Fruit fly (Drosophila melanogaster) whole organism, embryonic: ENCODE measurements around the gene Epp.
A peak's percentile ranks its signal among the peaks of the same experiment; 100 is the strongest.

ENCODE experiments used
- CG10431 ChIP-seq: fragments of 200-800 bp; sonication (Bioruptor generic); optimal IDR thresholded peaks from 3 replicates; lab custom pipeline; 2018; ENCODE audit warnings: missing biosample characterization, mild to moderate bottlenecking, missing genetic modification characterization
- CG10462 ChIP-seq: fragments of 200-800 bp; sonication (Bioruptor generic); optimal IDR thresholded peaks from 2 replicates; lab custom pipeline; 2016; ENCODE audit warnings: missing biosample characterization, missing genetic modification characterization
- CG10654 ChIP-seq: fragments of 200-800 bp; sonication (Bioruptor generic); optimal IDR thresholded peaks from 2 replicates; lab custom pipeline; 2016; ENCODE audit warnings: missing biosample characterization, missing genetic modification characterization
- CG11093 ChIP-seq: fragments of 200-800 bp; sonication (Bioruptor generic); IDR thresholded peaks from 3 replicates; pipeline ENCODE4 v1.3.6; 2022; ENCODE audit warnings: missing biosample characterization, missing genetic modification characterization
- CG12071 ChIP-seq: fragments of 200-800 bp; sonication (Bioruptor generic); optimal IDR thresholded peaks from 3 replicates; lab custom pipeline; 2018; ENCODE audit warnings: missing biosample characterization, mild to moderate bottlenecking, missing genetic modification characterization
- CG1603 ChIP-seq: fragments of 200-800 bp; sonication (Bioruptor generic); optimal IDR thresholded peaks from 2 replicates; lab custom pipeline; 2019; ENCODE audit warnings: missing biosample characterization, mild to moderate bottlenecking, missing genetic modification characterization, moderate library complexity
- CG16863 ChIP-seq: fragments of 200-800 bp; sonication (Bioruptor generic); optimal IDR thresholded peaks from 3 replicates; lab custom pipeline; 2016; ENCODE audit warnings: missing biosample characterization, missing genetic modification characterization
- CG17568 ChIP-seq: fragments of 200-800 bp; sonication (Bioruptor generic); optimal IDR thresholded peaks from 2 replicates; lab custom pipeline; 2018; ENCODE audit warnings: missing biosample characterization, mild to moderate bottlenecking, missing genetic modification characterization, moderate library complexity
- CG17912 ChIP-seq: fragments of 200-800 bp; sonication (Bioruptor generic); optimal IDR thresholded peaks from 2 replicates; lab custom pipeline; 2018; ENCODE audit warnings: missing biosample characterization, mild to moderate bottlenecking, missing genetic modification characterization
- CG2120 ChIP-seq: fragments of 200-800 bp; sonication (Bioruptor generic); optimal IDR thresholded peaks from 3 replicates; lab custom pipeline; 2016; ENCODE audit warnings: missing biosample characterization, missing genetic modification characterization
- CG2199 ChIP-seq: fragments of 200-800 bp; sonication (Bioruptor generic); IDR thresholded peaks from 3 replicates; pipeline ENCODE4 v1.3.6; 2022; ENCODE audit warnings: missing biosample characterization, missing genetic modification characterization
- CG30431 ChIP-seq: fragments of 200-800 bp; sonication (Bioruptor generic); optimal IDR thresholded peaks from 2 replicates; lab custom pipeline; 2017; ENCODE audit warnings: missing biosample characterization, missing genetic modification characterization
- CG31224 ChIP-seq: fragments of 200-800 bp; sonication (Bioruptor generic); IDR thresholded peaks from 2 replicates; pipeline ENCODE4 v1.3.6; 2022; ENCODE audit warnings: missing biosample characterization, missing genetic modification characterization
- CG33557 ChIP-seq: fragments of 200-800 bp; sonication (Bioruptor generic); optimal IDR thresholded peaks from 2 replicates; lab custom pipeline; 2019; ENCODE audit warnings: missing biosample characterization, mild to moderate bottlenecking, missing genetic modification characterization, moderate library complexity
- CG3407 ChIP-seq: fragments of 200-800 bp; sonication (Bioruptor generic); optimal IDR thresholded peaks from 2 replicates; lab custom pipeline; 2018; ENCODE audit warnings: missing biosample characterization, mild to moderate bottlenecking, missing genetic modification characterization
- CG4424 ChIP-seq: fragments of 200-800 bp; sonication (Bioruptor generic); optimal IDR thresholded peaks from 3 replicates; lab custom pipeline; 2016; ENCODE audit warnings: missing biosample characterization, missing genetic modification characterization
- CG4707 ChIP-seq: fragments of 200-800 bp; sonication (Bioruptor generic); optimal IDR thresholded peaks from 2 replicates; lab custom pipeline; 2018; ENCODE audit warnings: missing biosample characterization, mild to moderate bottlenecking, missing genetic modification characterization, moderate library complexity
- CG6765 ChIP-seq: fragments of 200-800 bp; sonication (Bioruptor generic); optimal IDR thresholded peaks from 3 replicates; lab custom pipeline; 2017; ENCODE audit warnings: missing biosample characterization, mild to moderate bottlenecking, missing genetic modification characterization
- CG7928 ChIP-seq: fragments of 200-800 bp; sonication (Bioruptor generic); optimal IDR thresholded peaks from 2 replicates; lab custom pipeline; 2017; ENCODE audit warnings: missing biosample characterization, mild to moderate bottlenecking, missing genetic modification characterization
- CG8765 ChIP-seq: fragments of 200-800 bp; sonication (Bioruptor generic); IDR thresholded peaks from 2 replicates; pipeline ENCODE4 v1.3.6; 2022; ENCODE audit warnings: missing biosample characterization, missing genetic modification characterization
- CG8924 ChIP-seq: fragments of 200-800 bp; optimal IDR thresholded peaks from 3 replicates; lab custom pipeline; 2019; ENCODE audit warnings: missing biosample characterization, mild to moderate bottlenecking, missing genetic modification characterization, moderate library complexity
- D ChIP-seq, 2 experiments: fragments of 200-800 bp in 1 of 2; fragments of >200 bp in 1 of 2; sonication (Bioruptor generic) in 1 of 2; optimal IDR thresholded peaks; 2 replicates in 1 of 2; 3 replicates in 1 of 2; lab custom pipeline; 2017; ENCODE audit warnings: mild to moderate bottlenecking in 1 of 2, missing biosample characterization in 1 of 2, missing genetic modification characterization in 1 of 2, missing genetic modification reagents in 1 of 2
- D19A ChIP-seq: fragments of 200-800 bp; optimal IDR thresholded peaks from 3 replicates; lab custom pipeline; 2019; ENCODE audit warnings: missing biosample characterization, mild to moderate bottlenecking, missing genetic modification characterization, moderate library complexity
- Dad ChIP-seq: fragments of 200-800 bp; sonication (Bioruptor generic); optimal IDR thresholded peaks from 3 replicates; lab custom pipeline; 2016; ENCODE audit warnings: missing biosample characterization, missing genetic modification characterization
- Deaf1 ChIP-seq: fragments of 200-800 bp; optimal IDR thresholded peaks from 3 replicates; lab custom pipeline; 2019; ENCODE audit warnings: missing biosample characterization, mild to moderate bottlenecking, missing genetic modification characterization, moderate library complexity
- Doc2 ChIP-seq: fragments of 200-800 bp; sonication (Bioruptor generic); IDR thresholded peaks from 2 replicates; pipeline ENCODE4 v1.3.6; 2022; ENCODE audit warnings: missing biosample characterization, missing genetic modification characterization
- Dp ChIP-seq: fragments of 200-800 bp; sonication (Bioruptor generic); optimal IDR thresholded peaks from 2 replicates; lab custom pipeline; 2018; ENCODE audit warnings: missing biosample characterization, mild to moderate bottlenecking, missing genetic modification characterization, moderate library complexity
- Fer1 ChIP-seq: fragments of 200-800 bp; sonication (Bioruptor generic); optimal IDR thresholded peaks from 2 replicates; lab custom pipeline; 2017; ENCODE audit warnings: missing biosample characterization, mild to moderate bottlenecking, missing genetic modification characterization
- Fer2 ChIP-seq: fragments of 200-800 bp; sonication (Bioruptor generic); optimal IDR thresholded peaks from 2 replicates; lab custom pipeline; 2018; ENCODE audit warnings: missing biosample characterization, mild to moderate bottlenecking, missing genetic modification characterization, moderate library complexity
- Fer3 ChIP-seq: fragments of 200-800 bp; sonication (Bioruptor generic); optimal IDR thresholded peaks from 2 replicates; lab custom pipeline; 2018; ENCODE audit warnings: missing biosample characterization, mild to moderate bottlenecking, missing genetic modification characterization, moderate library complexity
- Gug ChIP-seq: fragments of 200-800 bp; sonication (Bioruptor generic); IDR thresholded peaks from 4 replicates; pipeline ENCODE4 v1.3.6; 2022; ENCODE audit warnings: missing biosample characterization, missing genetic modification characterization
- HHEX ChIP-seq: fragments of 200-800 bp; sonication (Bioruptor generic); optimal IDR thresholded peaks from 3 replicates; lab custom pipeline; 2017; ENCODE audit warnings: missing biosample characterization, mild to moderate bottlenecking, missing genetic modification characterization, missing genetic modification reagents
- Nf-YA ChIP-seq: fragments of 200-800 bp; sonication (Bioruptor generic); IDR thresholded peaks from 2 replicates; pipeline ENCODE4 v1.3.6; 2022; ENCODE audit warnings: missing biosample characterization, missing genetic modification characterization
- Poxn ChIP-seq: fragments of 200-800 bp; sonication (Bioruptor generic); IDR thresholded peaks from 2 replicates; pipeline ENCODE4 v1.3.6; 2022; ENCODE audit warnings: missing biosample characterization, missing genetic modification characterization
- Rx ChIP-seq: fragments of 200-800 bp; sonication (Bioruptor generic); IDR thresholded peaks from 2 replicates; pipeline ENCODE4 v1.3.6; 2022; ENCODE audit warnings: missing biosample characterization, missing genetic modification characterization
- Vsx1 ChIP-seq: fragments of 200-800 bp; sonication (Bioruptor generic); optimal IDR thresholded peaks from 2 replicates; lab custom pipeline; 2017; ENCODE audit warnings: missing biosample characterization, mild to moderate bottlenecking, missing genetic modification characterization, missing genetic modification reagents
- abd-A ChIP-seq: fragments of 200-800 bp; sonication (Bioruptor generic); optimal IDR thresholded peaks from 3 replicates; lab custom pipeline; 2019; ENCODE audit warnings: missing biosample characterization, mild to moderate bottlenecking, missing genetic modification characterization, moderate library complexity
- gce ChIP-seq: fragments of 200-800 bp; sonication (Bioruptor generic); IDR thresholded peaks from 3 replicates; pipeline ENCODE4 v1.3.6; 2022; ENCODE audit warnings: missing biosample characterization, missing genetic modification characterization
- gcm ChIP-seq: fragments of 200-800 bp; sonication (Bioruptor generic); optimal IDR thresholded peaks from 2 replicates; lab custom pipeline; 2019; ENCODE audit warnings: missing biosample characterization, mild to moderate bottlenecking, missing genetic modification characterization, moderate library complexity
- gcm2 ChIP-seq: fragments of 200-800 bp; sonication (Bioruptor generic); optimal IDR thresholded peaks from 2 replicates; lab custom pipeline; 2016; ENCODE audit warnings: missing biosample characterization, missing genetic modification characterization
- gfzf ChIP-seq: fragments of 200-800 bp; sonication (Bioruptor generic); optimal IDR thresholded peaks from 2 replicates; lab custom pipeline; 2016; ENCODE audit warnings: missing biosample characterization, mild to moderate bottlenecking, missing genetic modification characterization, moderate library complexity
- grn ChIP-seq: fragments of 200-800 bp; sonication (Bioruptor generic); optimal IDR thresholded peaks from 3 replicates; lab custom pipeline; 2017; ENCODE audit warnings: missing biosample characterization, missing genetic modification characterization
- klu ChIP-seq: fragments of 200-800 bp; sonication (Bioruptor generic); IDR thresholded peaks from 2 replicates; pipeline ENCODE4 v1.3.6; 2022; ENCODE audit warnings: missing biosample characterization, missing genetic modification characterization
- lmd ChIP-seq: fragments of 200-800 bp; sonication (Bioruptor generic); IDR thresholded peaks from 2 replicates; pipeline ENCODE4 v1.3.6; 2022; ENCODE audit warnings: missing biosample characterization, missing genetic modification characterization
- lola ChIP-seq, 3 experiments: fragments of >200 bp in 2 of 3; fragments of 200-800 bp in 1 of 3; sonication (Bioruptor generic) in 1 of 3; optimal IDR thresholded peaks; 2 replicates each; lab custom pipeline; 2017 to 2019; ENCODE audit warnings: missing biosample characterization in 3 of 3, missing genetic modification characterization in 3 of 3, mild to moderate bottlenecking in 1 of 3, moderate library complexity in 1 of 3
- odd ChIP-seq: fragments of 200-800 bp; sonication (Bioruptor generic); optimal IDR thresholded peaks from 2 replicates; lab custom pipeline; 2017; ENCODE audit warnings: missing biosample characterization, mild to moderate bottlenecking, missing genetic modification characterization
- otp ChIP-seq: fragments of 200-800 bp; sonication (Bioruptor generic); IDR thresholded peaks from 3 replicates; pipeline ENCODE4, ENCODE4 v1.3.6; 2022; ENCODE audit warnings: missing biosample characterization, missing genetic modification characterization
- ro ChIP-seq: fragments of 200-800 bp; sonication (Bioruptor generic); IDR thresholded peaks from 2 replicates; pipeline ENCODE4 v1.3.6; 2022; ENCODE audit warnings: missing biosample characterization, missing genetic modification characterization
- sc ChIP-seq, 3 experiments: fragments of >200 bp in 2 of 3; fragments of 200-800 bp in 1 of 3; sonication (Bioruptor generic) in 1 of 3; optimal IDR thresholded peaks; 2 replicates in 2 of 3; 3 replicates in 1 of 3; lab custom pipeline; 2017; ENCODE audit warnings: mild to moderate bottlenecking in 1 of 3, missing biosample characterization in 1 of 3, missing genetic modification characterization in 1 of 3, missing genetic modification reagents in 1 of 3
- z ChIP-seq: fragments of 200-800 bp; sonication (Bioruptor generic); IDR thresholded peaks from 3 replicates; pipeline ENCODE4 v1.3.6; 2022; ENCODE audit warnings: missing biosample characterization, missing genetic modification characterization
- zfh1 ChIP-seq: fragments of 200-800 bp; sonication (Bioruptor generic); IDR thresholded peaks from 3 replicates; pipeline ENCODE4 v1.3.6; 2022; ENCODE audit warnings: missing biosample characterization, missing genetic modification characterization

Gene Epp

dm6 chr3R:23947002-23947401 lies 45.7 kb downstream of the Epp start (continued):
- TF ChIP-seq gcm (GFP tag; lab: Kevin White, UChicago) (no peak), abd-A (tag; lab: Kevin White, UChicago) (no peak), CG8924 (tag; lab: Kevin White, UChicago) (peak; percentile 2), CG3407 (GFP tag; lab: Kevin White, UChicago) (peak; percentile 45), gfzf (GFP tag; lab: Kevin White, UChicago) (no peak), CG33557 (peak; percentile 32), CG17912 (GFP tag; lab: Kevin White, UChicago) (peak; percentile 70), Fer1 (GFP tag; lab: Kevin White, UChicago) (no peak), CG10462 (GFP tag; lab: Kevin White, UChicago) (no peak), CG12071 (GFP tag; lab: Kevin White, UChicago) (peak; percentile 66), CG7928 (no peak), otp (GFP tag; lab: Robert Waterston, UW) (0 out of 3 replicates have a peak, but pooled peaks have one; percentile 25), CG11093 (GFP tag; lab: Robert Waterston, UW) (no peak), gcm2 (GFP tag; lab: Kevin White, UChicago) (no peak), CG6765 (peak; percentile 6), lmd (GFP tag; lab: Robert Waterston, UW) (no peak), Gug (no peak), CG30431 (GFP tag; lab: Kevin White, UChicago) (no peak), z (GFP tag; lab: Robert Waterston, UW) (no peak), Vsx1 (GFP tag; lab: Kevin White, UChicago) (peak; percentile 10), ro (GFP tag; lab: Robert Waterston, UW) (no peak), Doc2 (GFP tag; lab: Robert Waterston, UW) (no peak), CG17568 (GFP tag; lab: Kevin White, UChicago) (peak; percentile 47), Dad (GFP tag; lab: Kevin White, UChicago) (no peak), D19A (tag; lab: Kevin White, UChicago) (no peak), klu (GFP tag; lab: Robert Waterston, UW) (no peak), sc (optimal IDR thresholded peaks at IDR 0.05; lab: Kevin White, UChicago) (no peak), sc (GFP tag; optimal IDR thresholded peaks at IDR 0.05; lab: Kevin White, UChicago) (no peak), CG4707 (peak; percentile 54), Deaf1 (tag; lab: Kevin White, UChicago) (no peak), CG1603 (peak; percentile 34), Poxn (GFP tag; lab: Robert Waterston, UW) (no peak), Rx (GFP tag; lab: Robert Waterston, UW) (no peak), CG2120 (GFP tag; lab: Kevin White, UChicago) (no peak), gce (GFP tag; lab: Robert Waterston, UW) (no peak), odd (peak; percentile 41), D (optimal IDR thresholded peaks at IDR 0.05; lab: Kevin White, UChicago) (no peak), D (GFP tag; optimal IDR thresholded peaks at IDR 0.05; lab: Kevin White, UChicago) (peak; percentile 27), CG8765 (GFP tag; lab: Robert Waterston, UW) (no peak), lola (GFP tag; optimal IDR thresholded peaks at IDR 0.05; lab: Kevin White, UChicago) (no peak), CG31224 (GFP tag; lab: Robert Waterston, UW) (no peak), CG10431 (GFP tag; lab: Kevin White, UChicago) (peak; percentile 55), Dp (no peak), zfh1 (GFP tag; lab: Robert Waterston, UW) (no peak), CG16863 (no peak), HHEX (peak; percentile 43), CG4424 (GFP tag; lab: Kevin White, UChicago) (no peak), Nf-YA (no peak), CG2199 (GFP tag; lab: Robert Waterston, UW) (no peak), Fer2 (tag; lab: Kevin White, UChicago) (no peak), CG10654 (GFP tag; lab: Kevin White, UChicago) (no peak), grn (GFP tag; lab: Kevin White, UChicago) (no peak), Fer3 (tag; lab: Kevin White, UChicago) (no peak)
